Fruit fly (Drosophila melanogaster) whole organism, wandering third instar larva: ENCODE results near the gene CG31792.

Source experiments
- Hr83 ChIP-seq: fragments of 200-300 bp; sonication (Bioruptor generic); optimal IDR thresholded peaks from 2 replicates; lab custom pipeline; 2016; ENCODE audit warnings: missing biosample characterization, mild to moderate bottlenecking, missing genetic modification characterization, moderate library complexity; ENCODE audit not compliant: poor library complexity, severe bottlenecking
- Mio ChIP-seq: sonication (Bioruptor generic); optimal IDR thresholded peaks from 2 replicates; lab custom pipeline; 2016; ENCODE audit warnings: missing biosample characterization, missing genetic modification characterization
- Myc ChIP-seq: fragments of >200 bp; optimal IDR thresholded peaks from 2 replicates; lab custom pipeline; 2017
- br ChIP-seq: fragments of 200-800 bp; sonication (Bioruptor generic); optimal IDR thresholded peaks from 2 replicates; lab custom pipeline; 2016; ENCODE audit warnings: missing biosample characterization, missing genetic modification characterization
- h ChIP-seq: fragments of 200-800 bp; sonication (Bioruptor generic); optimal IDR thresholded peaks from 3 replicates; lab custom pipeline; 2016; ENCODE audit warnings: missing biosample characterization, mild to moderate bottlenecking, missing genetic modification characterization
- pan ChIP-seq: fragments of >200 bp; optimal IDR thresholded peaks from 2 replicates; lab custom pipeline; 2017

- no peak for TF ChIP-seq br
- TF ChIP-seq h (GFP tag; lab: Kevin White, UChicago) = no peak
- no peak for TF ChIP-seq pan (lab: Kevin White, UChicago)
- TF ChIP-seq Hr83 (GFP tag; lab: Kevin White, UChicago) = no peak
- no peak for TF ChIP-seq Mio
- TF ChIP-seq Myc (lab: Kevin White, UChicago) = no peak
These were observed 30.4 kb upstream of the CG31792 start for dm6 chr2L:18966844-18967243.
